Worm (Caenorhabditis elegans) whole organism, L1 larva: Measurements from ENCODE around the gene metl-9.
A peak's percentile ranks its signal among the peaks of the same experiment; 100 is the strongest.

Experiments
- C34B4.2 ChIP-seq: sonication (generic microtip); optimal IDR thresholded peaks from 2 replicates; lab custom pipeline; 2017; ENCODE audit warnings: mild to moderate bottlenecking, missing genetic modification characterization, missing compliant biosample characterization
- aha-1 ChIP-seq: fragments of 150-350 bp; optimal IDR thresholded peaks from 2 replicates; lab custom pipeline; 2014; ENCODE audit warnings: missing biosample characterization, missing genetic modification characterization
- alr-1 ChIP-seq: fragments of 200-800 bp; sonication (Bioruptor generic); optimal IDR thresholded peaks from 2 replicates; lab custom pipeline; 2018; ENCODE audit warnings: borderline replicate concordance, mild to moderate bottlenecking, missing genetic modification characterization, missing compliant biosample characterization
- blmp-1 ChIP-seq: fragments of 150-350 bp; optimal IDR thresholded peaks from 2 replicates; lab custom pipeline; 2014; ENCODE audit warnings: missing biosample characterization, missing genetic modification characterization
- ceh-8 ChIP-seq: fragments of 200-800 bp; sonication (Bioruptor generic); optimal IDR thresholded peaks from 2 replicates; lab custom pipeline; 2018; ENCODE audit warnings: mild to moderate bottlenecking, missing genetic modification characterization, moderate library complexity, missing compliant biosample characterization
- ceh-88 ChIP-seq: fragments of 200-800 bp; sonication (Bioruptor generic); IDR thresholded peaks from 2 replicates; pipeline ENCODE4 v1.3.6; 2022; ENCODE audit warnings: missing genetic modification characterization, missing compliant biosample characterization
- ceh-90 ChIP-seq: sonication (generic microtip); optimal IDR thresholded peaks from 2 replicates; lab custom pipeline; 2016; ENCODE audit warnings: missing genetic modification characterization, missing compliant biosample characterization
- ces-1 ChIP-seq: fragments of 150-350 bp; optimal IDR thresholded peaks from 2 replicates; lab custom pipeline; 2014; ENCODE audit warnings: missing biosample characterization, missing genetic modification reagents, missing genetic modification characterization
- dsc-1 ChIP-seq: sonication (generic microtip); optimal IDR thresholded peaks from 2 replicates; lab custom pipeline; 2016; ENCODE audit warnings: mild to moderate bottlenecking, missing genetic modification characterization, missing compliant biosample characterization
- egl-13 ChIP-seq: sonication (generic microtip); optimal IDR thresholded peaks from 2 replicates; lab custom pipeline; 2016; ENCODE audit warnings: missing genotype, missing genetic modification reagents, missing genetic modification characterization, missing compliant biosample characterization
- elt-2 ChIP-seq: sonication (generic microtip); optimal IDR thresholded peaks from 2 replicates; lab custom pipeline; 2016; ENCODE audit warnings: missing genetic modification characterization, mild to moderate bottlenecking, inconsistent platforms, missing compliant biosample characterization, missing genetic modification reagents
- fkh-10 ChIP-seq: sonication (generic microtip); optimal IDR thresholded peaks from 2 replicates; lab custom pipeline; 2017; ENCODE audit warnings: missing biosample characterization, missing genetic modification reagents, missing genetic modification characterization
- fos-1 ChIP-seq: fragments of 150-350 bp; optimal IDR thresholded peaks from 2 replicates; lab custom pipeline; 2014; ENCODE audit warnings: missing biosample characterization, missing genetic modification characterization
- hlh-4 ChIP-seq: sonication (generic microtip); optimal IDR thresholded peaks from 2 replicates; lab custom pipeline; 2016; ENCODE audit warnings: mild to moderate bottlenecking, missing genetic modification characterization, missing compliant biosample characterization
- lin-14 ChIP-seq: fragments of 200-800 bp; sonication (Bioruptor generic); optimal IDR thresholded peaks from 2 replicates; lab custom pipeline; 2018; ENCODE audit warnings: mild to moderate bottlenecking, missing genetic modification characterization, moderate library complexity, missing compliant biosample characterization
- lir-3 ChIP-seq: sonication (generic microtip); optimal IDR thresholded peaks from 2 replicates; lab custom pipeline; 2016; ENCODE audit warnings: mild to moderate bottlenecking, missing genetic modification characterization, moderate library complexity, missing compliant biosample characterization; ENCODE audit not compliant: poor library complexity
- mdl-1 ChIP-seq, 2 experiments: fragments of 150-350 bp; optimal IDR thresholded peaks; 2 replicates each; lab custom pipeline; 2014 to 2017; ENCODE audit warnings: missing biosample characterization in 2 of 2, missing genetic modification characterization in 2 of 2, inconsistent platforms in 1 of 2
- nhr-28 ChIP-seq: fragments of 150-350 bp; optimal IDR thresholded peaks from 2 replicates; lab custom pipeline; 2014; ENCODE audit warnings: missing biosample characterization, missing genetic modification characterization
- nhr-47 ChIP-seq: sonication (generic microtip); optimal IDR thresholded peaks from 2 replicates; lab custom pipeline; 2016; ENCODE audit warnings: mild to moderate bottlenecking, missing genetic modification characterization, moderate library complexity, missing compliant biosample characterization
- nhr-71 ChIP-seq: sonication (generic microtip); optimal IDR thresholded peaks from 2 replicates; lab custom pipeline; 2016; ENCODE audit warnings: mild to moderate bottlenecking, missing genetic modification characterization, moderate library complexity, missing compliant biosample characterization
- nhr-77 ChIP-seq: fragments of 150-350 bp; optimal IDR thresholded peaks from 2 replicates; lab custom pipeline; 2014; ENCODE audit warnings: missing biosample characterization, missing genetic modification characterization
- nhr-85 ChIP-seq: sonication (generic microtip); peaks from one replicate; lab custom pipeline; 2016; ENCODE audit warnings: missing genetic modification characterization, inconsistent platforms, missing compliant biosample characterization
- snu-23 ChIP-seq: sonication (generic microtip); optimal IDR thresholded peaks from 2 replicates; lab custom pipeline; 2016; ENCODE audit warnings: missing genetic modification characterization, missing compliant biosample characterization
- sox-4 ChIP-seq: sonication (generic microtip); optimal IDR thresholded peaks from 2 replicates; lab custom pipeline; 2016; ENCODE audit warnings: missing genetic modification characterization, missing compliant biosample characterization
- sptf-1 ChIP-seq: fragments of 150-350 bp; optimal IDR thresholded peaks from 2 replicates; lab custom pipeline; 2014; ENCODE audit warnings: missing biosample characterization, missing genetic modification characterization
- sup-37 ChIP-seq: fragments of 200-800 bp; sonication (Bioruptor generic); optimal IDR thresholded peaks from 2 replicates; lab custom pipeline; 2018; ENCODE audit warnings: mild to moderate bottlenecking, missing genetic modification characterization, missing compliant biosample characterization
- tbx-2 ChIP-seq: sonication (generic microtip); optimal IDR thresholded peaks from 2 replicates; lab custom pipeline; 2016; ENCODE audit warnings: missing genetic modification characterization, missing compliant biosample characterization
- tlp-1 ChIP-seq: fragments of 150-350 bp; optimal IDR thresholded peaks from 2 replicates; lab custom pipeline; 2014; ENCODE audit warnings: missing biosample characterization, missing genetic modification characterization
- unc-86 ChIP-seq: sonication (generic microtip); optimal IDR thresholded peaks from 2 replicates; lab custom pipeline; 2016; ENCODE audit warnings: missing genetic modification characterization, missing compliant biosample characterization
- xbp-1 ChIP-seq: sonication (generic microtip); optimal IDR thresholded peaks from 2 replicates; lab custom pipeline; 2016; ENCODE audit warnings: missing genetic modification characterization, missing compliant biosample characterization

The metl-9 gene

DNA sequence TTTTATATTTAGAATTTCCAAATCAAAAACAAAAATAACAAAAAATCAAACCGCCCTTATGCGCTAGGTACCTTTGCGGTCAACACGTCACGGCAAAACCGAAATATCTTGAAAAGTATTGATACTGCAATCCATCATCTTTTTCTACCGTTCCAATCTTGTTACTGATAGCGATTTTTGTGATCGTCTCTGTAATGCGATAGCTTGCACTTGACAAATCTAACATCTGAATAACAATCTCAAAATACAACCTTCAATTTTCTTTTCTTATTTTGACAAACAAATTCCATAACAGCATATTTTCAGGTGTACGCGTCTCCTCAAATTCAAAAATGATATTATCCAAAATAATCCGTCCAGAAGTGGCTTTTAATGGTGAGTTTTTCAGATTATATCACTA, 45.0 kb downstream of the metl-9 start, which contains the start of gene tbc-7:
Gene tbc-7, plus strand, starts transcription at position 301 of the 400 bp plus-strand sequence.
- TF ChIP-seq nhr-77 (tag; lab: Kevin White, UChicago) = no peak
- TF ChIP-seq sup-37 (GFP tag; lab: Kevin White, UChicago) = no peak
- TF ChIP-seq dsc-1 (tag; lab: Kevin White, UChicago) = no peak
- TF ChIP-seq hlh-4 (tag; lab: Kevin White, UChicago) = no peak
- no peak for TF ChIP-seq xbp-1 (tag; lab: Kevin White, UChicago)
- TF ChIP-seq ceh-88 (GFP tag; lab: Robert Waterston, UW) = no peak
- TF ChIP-seq egl-13 (tag; lab: Kevin White, UChicago) = no peak
- TF ChIP-seq alr-1 (tag; lab: Kevin White, UChicago) = no peak
- no peak for TF ChIP-seq lir-3 (tag; lab: Kevin White, UChicago)
- no peak for TF ChIP-seq C34B4.2 (tag; lab: Kevin White, UChicago)
- TF ChIP-seq nhr-28 (tag; lab: Kevin White, UChicago) = no peak

DNA sequence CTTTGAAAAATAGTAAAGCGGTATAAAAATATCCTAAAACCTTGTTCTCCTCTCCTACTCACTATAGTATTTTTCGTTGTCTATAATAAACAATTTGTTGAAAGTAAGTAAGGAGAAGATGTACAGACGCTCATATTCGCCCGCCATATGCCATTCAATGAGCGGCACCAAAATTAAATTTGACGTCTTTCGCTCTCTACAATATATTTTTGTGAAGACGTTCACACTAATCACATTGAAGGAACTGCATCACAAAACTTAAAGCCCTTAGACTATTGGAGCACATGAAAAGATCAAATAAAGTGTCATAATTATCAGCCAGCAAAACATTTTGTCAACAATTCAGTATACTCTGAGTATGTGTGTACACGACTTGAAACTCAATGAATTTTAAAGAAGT, 47.2 kb downstream of the metl-9 start:
- TF ChIP-seq sox-4 (tag; lab: Kevin White, UChicago) = no peak
- TF ChIP-seq mdl-1 (tag; optimal IDR thresholded peaks at IDR 0.05; lab: Kevin White, UChicago) = no peak
- no peak for TF ChIP-seq ceh-8
- TF ChIP-seq snu-23 = no peak
- TF ChIP-seq nhr-71 = no peak
- TF ChIP-seq unc-86 = no peak
- TF ChIP-seq tlp-1 (tag; lab: Kevin White, UChicago) = no peak
- no peak for TF ChIP-seq elt-2 (tag; lab: Kevin White, UChicago)
- TF ChIP-seq sptf-1 (tag; lab: Kevin White, UChicago) = no peak
- TF ChIP-seq blmp-1 (tag; lab: Kevin White, UChicago) = no peak
- TF ChIP-seq fos-1 (tag; lab: Kevin White, UChicago) = no peak
- TF ChIP-seq ceh-90 = no peak
- TF ChIP-seq fkh-10 (GFP tag; lab: Kevin White, UChicago) = no peak
- TF ChIP-seq, all 84 proteins: peak for 0

DNA sequence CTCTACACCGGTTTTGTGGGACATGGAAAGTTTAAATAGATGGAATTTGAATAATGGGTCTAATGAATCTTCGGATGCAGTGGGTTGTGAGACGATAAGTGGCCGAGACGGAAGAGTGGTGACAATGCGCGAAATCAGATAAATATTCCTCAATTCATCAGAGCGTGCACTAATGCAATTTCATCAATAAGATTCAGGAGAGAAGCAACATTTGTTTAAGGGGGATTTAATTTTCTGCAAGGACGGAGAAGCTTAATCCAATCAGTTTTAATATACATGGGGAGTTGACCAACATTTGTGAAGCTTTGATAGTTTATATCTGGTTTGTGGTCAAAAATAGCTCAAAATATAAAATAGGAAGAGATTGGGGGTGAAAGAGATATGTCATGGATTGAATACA, 49.5 kb downstream of the metl-9 start:
- TF ChIP-seq aha-1 (tag; lab: Kevin White, UChicago) (no peak), nhr-85 (tag; lab: Kevin White, UChicago) (peak; percentile 10), ces-1 (GFP tag; lab: Kevin White, UChicago) (peak; percentile 89), nhr-71 (peak; percentile 4), egl-13 (tag; lab: Kevin White, UChicago) (peak; percentile 43), nhr-47 (tag; lab: Kevin White, UChicago) (peak; percentile 10), tbx-2 (tag; lab: Kevin White, UChicago) (no peak), hlh-4 (tag; lab: Kevin White, UChicago) (no peak), dsc-1 (tag; lab: Kevin White, UChicago) (peak; percentile 15), lin-14 (GFP tag; lab: Kevin White, UChicago) (peak; percentile 55), elt-2 (tag; lab: Kevin White, UChicago) (no peak)
